Worm (Caenorhabditis elegans): ENCODE measurements around the gene mrpl-11.

- TF ChIP-seq aly-2 (tag; optimal IDR thresholded peaks at IDR 0.05) (no peak), blmp-1 (tag; optimal IDR thresholded peaks at IDR 0.05; ENCODE audit: insufficient read depth) (no peak), lin-13 (GFP tag; optimal IDR thresholded peaks at IDR 0.05) (no peak), lsy-2 (tag; optimal IDR thresholded peaks at IDR 0.05) (no peak), ceh-82 (tag; optimal IDR thresholded peaks at IDR 0.05) (no peak), unc-62 (GFP tag; optimal IDR thresholded peaks at IDR 0.05) (no peak), unc-39 (tag; optimal IDR thresholded peaks at IDR 0.05) (no peak), elt-3 (tag; optimal IDR thresholded peaks at IDR 0.05) (no peak)
These were observed 13.9 kb downstream of the mrpl-11 start, which contains the start of gene ZK370.4 for ce11 chrIII:8731310-8731709.

Measured in whole organism, L2 larva.